Worm (Caenorhabditis elegans) whole organism, late embryonic: ENCODE data around the gene H20E11.3.

Experiments
- C08G9.2 ChIP-seq: sonication (generic microtip); optimal IDR thresholded peaks from 2 replicates; lab custom pipeline; 2016; ENCODE audit warnings: mild to moderate bottlenecking, missing genetic modification characterization, moderate library complexity, missing compliant biosample characterization
- C38D4.7 ChIP-seq: fragments of 200-800 bp; sonication (Bioruptor generic); optimal IDR thresholded peaks from 2 replicates; lab custom pipeline; 2018; ENCODE audit warnings: mild to moderate bottlenecking, missing genetic modification characterization, moderate library complexity, missing compliant biosample characterization
- K09A11.1 ChIP-seq: sonication (generic microtip); optimal IDR thresholded peaks from 2 replicates; lab custom pipeline; 2017; ENCODE audit warnings: antibody characterized with exemption, mild to moderate bottlenecking, missing genetic modification characterization, missing compliant biosample characterization; ENCODE audit not compliant: insufficient read depth
- T23F11.4 ChIP-seq: fragments of 200-800 bp; sonication (Bioruptor generic); optimal IDR thresholded peaks from 2 replicates; lab custom pipeline; 2018; ENCODE audit warnings: mild to moderate bottlenecking, missing genetic modification characterization, missing compliant biosample characterization
- ama-1 ChIP-seq: fragments of 150-350 bp; optimal IDR thresholded peaks from 2 replicates; lab custom pipeline; 2014
- ceh-14 ChIP-seq: sonication (generic microtip); optimal IDR thresholded peaks from 2 replicates; lab custom pipeline; 2016; ENCODE audit warnings: missing genotype, missing genetic modification characterization, missing compliant biosample characterization
- ceh-24 ChIP-seq: sonication (generic microtip); optimal IDR thresholded peaks from 2 replicates; lab custom pipeline; 2016; ENCODE audit warnings: mild to moderate bottlenecking, missing genetic modification characterization, missing compliant biosample characterization
- ceh-30 ChIP-seq: fragments of 150-350 bp; optimal IDR thresholded peaks from 2 replicates; lab custom pipeline; 2014; ENCODE audit warnings: missing biosample characterization, missing genetic modification characterization
- ceh-31 ChIP-seq: sonication (generic microtip); optimal IDR thresholded peaks from 2 replicates; lab custom pipeline; 2016; ENCODE audit warnings: missing genetic modification characterization, missing compliant biosample characterization
- ceh-34 ChIP-seq: sonication (generic microtip); optimal IDR thresholded peaks from 2 replicates; lab custom pipeline; 2016; ENCODE audit warnings: mild to moderate bottlenecking, missing genetic modification characterization, missing compliant biosample characterization
- ceh-6 ChIP-seq: fragments of 200-800 bp; sonication (Bioruptor generic); optimal IDR thresholded peaks from 2 replicates; lab custom pipeline; 2018; ENCODE audit warnings: mild to moderate bottlenecking, missing genetic modification characterization, missing compliant biosample characterization
- dve-1 ChIP-seq: sonication (generic microtip); optimal IDR thresholded peaks from 2 replicates; lab custom pipeline; 2017; ENCODE audit warnings: antibody characterized with exemption, mild to moderate bottlenecking, missing genetic modification characterization, missing compliant biosample characterization
- elt-2 ChIP-seq: sonication (generic microtip); optimal IDR thresholded peaks from 2 replicates; lab custom pipeline; 2016; ENCODE audit warnings: missing genetic modification reagents, missing genetic modification characterization, missing compliant biosample characterization
- fax-1 ChIP-seq: sonication (generic microtip); optimal IDR thresholded peaks from 2 replicates; lab custom pipeline; 2016; ENCODE audit warnings: missing genotype, missing genetic modification characterization, missing compliant biosample characterization
- gmeb-2 ChIP-seq: sonication (generic microtip); optimal IDR thresholded peaks from 2 replicates; lab custom pipeline; 2016; ENCODE audit warnings: missing genetic modification characterization, inconsistent platforms, missing compliant biosample characterization
- hlh-6 ChIP-seq: sonication (generic microtip); optimal IDR thresholded peaks from 2 replicates; lab custom pipeline; 2016; ENCODE audit warnings: missing genotype, missing genetic modification characterization, missing compliant biosample characterization
- hlh-8 ChIP-seq: sonication (generic microtip); optimal IDR thresholded peaks from 2 replicates; lab custom pipeline; 2016; ENCODE audit warnings: missing genotype, missing genetic modification characterization, missing compliant biosample characterization
- lim-6 ChIP-seq: sonication (generic microtip); optimal IDR thresholded peaks from 2 replicates; lab custom pipeline; 2016; ENCODE audit warnings: missing genetic modification characterization, missing compliant biosample characterization
- lin-11 ChIP-seq: fragments of 200-800 bp; sonication (Bioruptor generic); optimal IDR thresholded peaks from 2 replicates; lab custom pipeline; 2018; ENCODE audit warnings: mild to moderate bottlenecking, missing genetic modification characterization, missing compliant biosample characterization
- nhr-232 ChIP-seq: sonication (generic microtip); optimal IDR thresholded peaks from 2 replicates; lab custom pipeline; 2016; ENCODE audit warnings: missing genetic modification characterization, missing compliant biosample characterization
- npax-4 ChIP-seq: sonication (generic microtip); optimal IDR thresholded peaks from 2 replicates; lab custom pipeline; 2016; ENCODE audit warnings: missing genetic modification characterization, missing compliant biosample characterization
- odd-2 ChIP-seq: sonication (generic microtip); optimal IDR thresholded peaks from 2 replicates; lab custom pipeline; 2017; ENCODE audit warnings: antibody characterized with exemption, mild to moderate bottlenecking, missing genetic modification characterization, missing compliant biosample characterization
- pat-9 ChIP-seq: fragments of 200-800 bp; sonication (Bioruptor generic); optimal IDR thresholded peaks from 2 replicates; lab custom pipeline; 2018; ENCODE audit warnings: mild to moderate bottlenecking, missing genetic modification characterization, moderate library complexity, missing compliant biosample characterization
- pax-1 ChIP-seq: fragments of 150-350 bp; optimal IDR thresholded peaks from 2 replicates; lab custom pipeline; 2014; ENCODE audit warnings: missing biosample characterization, missing genetic modification characterization
- pha-4 ChIP-seq: fragments of 150-350 bp; optimal IDR thresholded peaks from 2 replicates; lab custom pipeline; 2018; ENCODE audit warnings: missing biosample characterization, missing genetic modification reagents, missing genetic modification characterization
- ref-2 ChIP-seq: sonication (generic microtip); optimal IDR thresholded peaks from 2 replicates; lab custom pipeline; 2016; ENCODE audit warnings: missing genetic modification characterization, missing compliant biosample characterization
- sox-2 ChIP-seq: fragments of 200-800 bp; sonication (Bioruptor generic); IDR thresholded peaks from 2 replicates; pipeline ENCODE4 v1.3.6; 2022; ENCODE audit warnings: missing genetic modification reagents, missing genetic modification characterization, missing compliant biosample characterization
- sox-4 ChIP-seq: sonication (generic microtip); optimal IDR thresholded peaks from 2 replicates; lab custom pipeline; 2017; ENCODE audit warnings: mild to moderate bottlenecking, missing genetic modification characterization, inconsistent platforms, missing compliant biosample characterization
- unc-42 ChIP-seq: sonication (generic microtip); optimal IDR thresholded peaks from 2 replicates; lab custom pipeline; 2016; ENCODE audit warnings: missing genotype, missing genetic modification characterization, missing compliant biosample characterization

Gene H20E11.3

DNA sequence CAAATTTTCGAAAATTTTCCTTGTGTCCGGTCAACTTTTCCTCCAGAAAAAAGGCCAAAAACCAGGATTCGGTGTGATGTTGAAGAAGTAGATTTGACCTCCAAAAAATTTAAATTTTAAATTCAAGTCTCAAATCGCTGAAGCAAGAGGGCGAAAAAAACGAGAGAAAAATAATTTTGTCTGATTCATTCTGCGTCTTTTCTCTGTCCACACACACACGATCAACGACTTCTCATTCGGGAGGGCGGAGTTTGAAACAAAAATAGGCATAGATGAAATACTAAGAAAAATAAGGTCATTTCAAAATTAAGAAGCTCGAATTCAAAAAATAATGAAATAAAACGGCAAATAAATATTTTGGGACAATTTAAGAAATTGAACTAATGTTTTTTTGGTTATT is 34.7 kb downstream of the H20E11.3 start, which contains the start of gene R13H7.2:
Gene R13H7.2 (minus strand): TSS at position 101 of the 400 bp plus-strand sequence.
- TF ChIP-seq pha-4 (tag; lab: Kevin White, UChicago) (no peak), lin-11 (tag; lab: Kevin White, UChicago) (no peak), T23F11.4 (GFP tag; lab: Kevin White, UChicago) (no peak), pat-9 (tag; lab: Kevin White, UChicago) (no peak), odd-2 (tag; lab: Kevin White, UChicago) (no peak), ceh-14 (no peak), npax-4 (no peak), sox-2 (no peak), elt-2 (tag; lab: Kevin White, UChicago) (no peak), ama-1 (lab: Kevin White, UChicago) (no peak), C08G9.2 (tag; lab: Kevin White, UChicago) (no peak), ceh-6 (no peak), hlh-8 (no peak), unc-42 (tag; lab: Kevin White, UChicago) (no peak), fax-1 (tag; lab: Kevin White, UChicago) (no peak), gmeb-2 (tag; lab: Kevin White, UChicago) (no peak), sox-4 (tag; lab: Kevin White, UChicago) (no peak), ceh-30 (no peak), nhr-232 (no peak), hlh-6 (no peak)
- TF ChIP-seq, all 69 proteins: peak for 0

- TF ChIP-seq K09A11.1 (tag; lab: Kevin White, UChicago) (no peak), ref-2 (tag; lab: Kevin White, UChicago) (no peak), pat-9 (tag; lab: Kevin White, UChicago) (no peak), pax-1 (tag; lab: Kevin White, UChicago) (no peak), ceh-31 (tag; lab: Kevin White, UChicago) (no peak), pha-4 (tag; lab: Kevin White, UChicago) (no peak), C08G9.2 (tag; lab: Kevin White, UChicago) (no peak), ama-1 (lab: Kevin White, UChicago) (no peak), ceh-24 (tag; lab: Kevin White, UChicago) (no peak)
Measured at ce11 chrIV:6867791-6868190, 43.2 kb downstream of the H20E11.3 start, which contains the start of gene srx-20. srx-20 (plus strand) TSS chrIV:6868091.

- TF ChIP-seq ceh-34 (tag; lab: Kevin White, UChicago) (no peak), C08G9.2 (tag; lab: Kevin White, UChicago) (no peak), C38D4.7 (GFP tag; lab: Kevin White, UChicago) (no peak), pat-9 (tag; lab: Kevin White, UChicago) (no peak), dve-1 (no peak), lim-6 (no peak)
- TF ChIP-seq, all 69 proteins: peak for 0
Measured at ce11 chrIV:6872958-6873357, 48.3 kb downstream of the H20E11.3 start, which contains the start of gene srx-19. srx-19 (plus strand) TSS chrIV:6873258.
